Fruit fly (Drosophila melanogaster): Measurements from ENCODE around the gene colt.

Gene colt

dm6 chr2L:2759654-2760053 lies 10.2 kb downstream of the colt start, which contains the start of the genes HemK2, Snapin and Tnpo-SR (continued):
- TF ChIP-seq chinmo (GFP tag; IDR thresholded peaks at IDR 0.05; ENCODE audit: partially characterized antibody) (peak; percentile 90; the same call in 3 of the 4 replicates), CG11093 (GFP tag; IDR thresholded peaks at IDR 0.05) (peak; percentile 91), stc (GFP tag; IDR thresholded peaks at IDR 0.05) (peak; percentile 84), vvl (GFP tag; IDR thresholded peaks at IDR 0.05) (peak; percentile 97), gem (tag; optimal IDR thresholded peaks at IDR 0.05) (peak; percentile 95), usp (GFP tag; optimal IDR thresholded peaks at IDR 0.05) (no peak), CG18011 (GFP tag; optimal IDR thresholded peaks at IDR 0.05) (peak; percentile 76), slou (GFP tag; optimal IDR thresholded peaks at IDR 0.05) (peak; percentile 85), sob (GFP tag; IDR thresholded peaks at IDR 0.05) (peak; percentile 96), CG17385 (GFP tag; optimal IDR thresholded peaks at IDR 0.05) (peak; percentile 84), zf30C (GFP tag; optimal IDR thresholded peaks at IDR 0.05) (peak; percentile 11), H2.0 (GFP tag; IDR thresholded peaks at IDR 0.05) (peak; percentile 93), crol (GFP tag; IDR thresholded peaks at IDR 0.05) (peak; percentile 36; the same call in 1 of the 2 replicates), CG15269 (tag; optimal IDR thresholded peaks at IDR 0.05) (peak; percentile 91), CG10274 (GFP tag; optimal IDR thresholded peaks at IDR 0.05) (peak; percentile 71), MTF-1 (GFP tag; optimal IDR thresholded peaks at IDR 0.05; ENCODE audit: borderline replicate concordance) (peak; percentile 64), Lpt (GFP tag; optimal IDR thresholded peaks at IDR 0.05) (no peak), CG3163 (GFP tag; optimal IDR thresholded peaks at IDR 0.05) (peak; percentile 59), PHDP (tag; optimal IDR thresholded peaks at IDR 0.05) (peak; percentile 92), sens-2 (GFP tag; IDR thresholded peaks at IDR 0.05) (peak; percentile 81), HHEX (GFP tag; optimal IDR thresholded peaks at IDR 0.05) (peak; percentile 88), fd102C (GFP tag; optimal IDR thresholded peaks at IDR 0.05) (peak; percentile 35), stwl (tag; optimal IDR thresholded peaks at IDR 0.05) (peak; percentile 77), Hr51 (GFP tag; optimal IDR thresholded peaks at IDR 0.05) (peak; percentile 85), pnt (GFP tag; optimal IDR thresholded peaks at IDR 0.05) (peak; percentile 74), ac (GFP tag; optimal IDR thresholded peaks at IDR 0.05) (peak; percentile 61), CG13624 (GFP tag; optimal IDR thresholded peaks at IDR 0.05) (peak; percentile 87), CG16863 (GFP tag; optimal IDR thresholded peaks at IDR 0.05) (peak; percentile 92), Oaz (GFP tag; IDR thresholded peaks at IDR 0.05) (peak; percentile 91), CG6813 (GFP tag; optimal IDR thresholded peaks at IDR 0.05) (peak; percentile 73), MESR4 (GFP tag; optimal IDR thresholded peaks at IDR 0.05) (peak; percentile 47), so (GFP tag; IDR thresholded peaks at IDR 0.05) (peak; percentile 92), Atf6 (GFP tag; IDR thresholded peaks at IDR 0.05) (peak; percentile 88), CG5245 (GFP tag; optimal IDR thresholded peaks at IDR 0.05) (peak; percentile 83), CG31224 (GFP tag; IDR thresholded peaks at IDR 0.05) (peak; percentile 84), GATAe (GFP tag; conservative IDR thresholded peaks at IDR 0.05) (peak; percentile 82), vnd (GFP tag; IDR thresholded peaks at IDR 0.05; ENCODE audit: partially characterized antibody) (peak; percentile 94), CG16779 (GFP tag; IDR thresholded peaks at IDR 0.05) (peak; percentile 66; the same call in 1 of the 2 replicates), BtbVII (GFP tag; optimal IDR thresholded peaks at IDR 0.05) (peak; percentile 85), psq (GFP tag; optimal IDR thresholded peaks at IDR 0.05) (peak; percentile 67), tin (GFP tag; optimal IDR thresholded peaks at IDR 0.05) (peak; percentile 89), CG10209 (GFP tag; optimal IDR thresholded peaks at IDR 0.05) (peak; percentile 90), wor (GFP tag; IDR thresholded peaks at IDR 0.05) (peak; percentile 86), chn (GFP tag; optimal IDR thresholded peaks at IDR 0.05) (peak; percentile 88), nerfin-1 (tag; optimal IDR thresholded peaks at IDR 0.05) (peak; percentile 85), Vsx1 (GFP tag; optimal IDR thresholded peaks at IDR 0.05) (peak; percentile 84), ssp (GFP tag; IDR thresholded peaks at IDR 0.05) (peak; percentile 86), Ets97D (GFP tag; optimal IDR thresholded peaks at IDR 0.05) (peak; percentile 82), kni (GFP tag; optimal IDR thresholded peaks at IDR 0.05) (peak; percentile 82), luna (GFP tag; optimal IDR thresholded peaks at IDR 0.05) (peak; percentile 54), fru (optimal IDR thresholded peaks at IDR 0.05) (no peak)
